Comparison of ENCODE assay signal across 1 worm cellular context in genomic region chrIII:3854868-3855267, ce11.
TF ChIP-seq lines count a peak whose summit lies in the region.
"Not testable (repeated sequence)": the region's sequence is repeated elsewhere in the genome, so short reads cannot be mapped to it uniquely, and the experiment has no call there.

No protein-coding gene starts in this region.

TF ChIP-seq in whole organism, L4 larva, 104 proteins besides CTCF, POLR2A, EP300 and RAD21 (continued from another document):
- TF ChIP-seq arid-1 (GFP tag; conservative IDR thresholded peaks at IDR 0.05; lab: Robert Waterston, UW) (peak; percentile 45; the same call in 1 of the 2 replicates), ctbp-1 (GFP tag; IDR thresholded peaks at IDR 0.05; lab: Robert Waterston, UW) (peak; percentile 73; the same call in 1 of the 2 replicates), nhr-42 (GFP tag; IDR thresholded peaks at IDR 0.05; lab: Robert Waterston, UW) (peak; percentile 95), rbr-2 (tag; optimal IDR thresholded peaks at IDR 0.05; lab: Kevin White, UChicago) (peak; percentile 62), tra-1 (GFP tag; IDR thresholded peaks at IDR 0.05; lab: Robert Waterston, UW) (peak; percentile 71), mxl-2 (GFP tag; conservative IDR thresholded peaks at IDR 0.05; lab: Robert Waterston, UW) (0 out of 2 replicates have a peak, but pooled peaks have one; percentile 64), lin-38 (GFP tag; IDR thresholded peaks at IDR 0.05; lab: Robert Waterston, UW) (peak; percentile 93), pha-4 (GFP tag; IDR thresholded peaks at IDR 0.05; lab: Robert Waterston, UW) (peak; percentile 89), dmd-9 (GFP tag; IDR thresholded peaks at IDR 0.05; lab: Robert Waterston, UW) (peak; percentile 98), hmg-1.1 (GFP tag; IDR thresholded peaks at IDR 0.05; lab: Robert Waterston, UW) (peak; percentile 97)
- not testable (repeated sequence) for TF ChIP-seq pha-4 (tag; optimal IDR thresholded peaks at IDR 0.05; lab: Kevin White, UChicago)
